Worm (Caenorhabditis elegans) whole organism, late embryonic: Measurements from ENCODE around the gene rpl-9.

Source experiments
- ceh-9 ChIP-seq: sonication (generic microtip); optimal IDR thresholded peaks from 2 replicates; lab custom pipeline; 2016; ENCODE audit warnings: mild to moderate bottlenecking, missing genetic modification characterization, inconsistent platforms, missing compliant biosample characterization
- pax-1 ChIP-seq: fragments of 150-350 bp; optimal IDR thresholded peaks from 2 replicates; lab custom pipeline; 2014; ENCODE audit warnings: missing biosample characterization, missing genetic modification characterization
- sox-4 ChIP-seq: sonication (generic microtip); optimal IDR thresholded peaks from 2 replicates; lab custom pipeline; 2017; ENCODE audit warnings: mild to moderate bottlenecking, missing genetic modification characterization, inconsistent platforms, missing compliant biosample characterization
- unc-86 ChIP-seq: sonication (generic microtip); optimal IDR thresholded peaks from 2 replicates; lab custom pipeline; 2016; ENCODE audit warnings: missing genetic modification characterization, missing compliant biosample characterization

DNA sequence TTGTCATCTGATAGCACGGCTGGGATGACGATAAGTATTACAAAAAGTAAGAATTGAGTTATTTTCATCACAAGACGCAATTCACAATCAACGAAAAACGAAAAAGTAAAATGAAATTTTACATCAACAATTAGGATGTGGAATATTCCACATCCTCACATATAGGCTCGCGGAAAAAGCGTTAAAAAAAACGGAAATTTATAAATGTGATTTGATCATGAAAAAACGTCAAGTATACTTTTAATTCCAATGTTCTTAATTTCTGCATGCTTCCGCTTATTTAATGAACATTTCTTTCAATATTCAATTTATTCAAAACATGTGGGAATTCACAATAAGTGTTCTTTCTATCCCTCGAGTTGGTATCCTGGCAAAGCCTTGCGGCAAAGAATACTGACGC is 35.6 kb upstream of the rpl-9 start, which contains the start of gene T04A6.3:
- no peak for TF ChIP-seq sox-4 (tag; lab: Kevin White, UChicago)
- TF ChIP-seq ceh-9 (tag; lab: Kevin White, UChicago): no peak
- TF ChIP-seq pax-1 (tag; lab: Kevin White, UChicago): no peak
- no peak for TF ChIP-seq unc-86 (tag; lab: Kevin White, UChicago)
